Worm (Caenorhabditis elegans): ENCODE measurements around the gene F52E4.5.

ce11 chrX:3099832-3100231 is 12.7 kb upstream of the F52E4.5 start, which contains the start of gene sec-3:
- TF ChIP-seq elt-4 (tag; optimal IDR thresholded peaks at IDR 0.05), result no peak
- no peak for TF ChIP-seq zip-5 (tag; optimal IDR thresholded peaks at IDR 0.05)
- TF ChIP-seq nhr-11 (tag; optimal IDR thresholded peaks at IDR 0.05), result no peak
- TF ChIP-seq unc-86 (tag; optimal IDR thresholded peaks at IDR 0.05), result peak; percentile 47
- TF ChIP-seq Y22D7AL.16 (tag; optimal IDR thresholded peaks at IDR 0.05), result peak; percentile 43
- TF ChIP-seq ets-4 (tag; optimal IDR thresholded peaks at IDR 0.05), result peak; percentile 27
- TF ChIP-seq K02D7.2 (tag; optimal IDR thresholded peaks at IDR 0.05), result no peak
- TF ChIP-seq ceh-9 (tag; optimal IDR thresholded peaks at IDR 0.05), result no peak
- peak; percentile 53 for TF ChIP-seq ceh-14 (tag; optimal IDR thresholded peaks at IDR 0.05)
- no peak for TF ChIP-seq unc-3 (GFP tag; conservative IDR thresholded peaks at IDR 0.05)
- TF ChIP-seq unc-3 (tag; optimal IDR thresholded peaks at IDR 0.05), result peak; percentile 38
- no peak for TF ChIP-seq hlh-13 (GFP tag; optimal IDR thresholded peaks at IDR 0.05)
- TF ChIP-seq tbx-2 (tag; optimal IDR thresholded peaks at IDR 0.05), result peak; percentile 77
